Fruit fly (Drosophila melanogaster) whole organism, embryonic: ENCODE data around the gene CG9920.

Experiments used
- BtbVII ChIP-seq: fragments of 200-800 bp; sonication (Bioruptor generic); optimal IDR thresholded peaks from 3 replicates; lab custom pipeline; 2017; ENCODE audit warnings: missing biosample characterization, mild to moderate bottlenecking, missing genetic modification characterization
- CG10565 ChIP-seq: fragments of 200-800 bp; sonication (Bioruptor generic); optimal IDR thresholded peaks from 3 replicates; lab custom pipeline; 2016; ENCODE audit warnings: missing biosample characterization, mild to moderate bottlenecking, missing genetic modification characterization
- CG11247 ChIP-seq: fragments of 200-800 bp; sonication (Bioruptor generic); IDR thresholded peaks from 2 replicates; pipeline ENCODE4 v1.3.6; 2022; ENCODE audit warnings: missing biosample characterization, missing genetic modification characterization
- CG11456 ChIP-seq: fragments of 200-800 bp; sonication (Bioruptor generic); IDR thresholded peaks from 3 replicates; pipeline ENCODE4 v1.3.6; 2022; ENCODE audit warnings: missing biosample characterization, missing genetic modification characterization
- CG11695 ChIP-seq: fragments of 200-800 bp; sonication (Bioruptor generic); IDR thresholded peaks from 3 replicates; pipeline ENCODE4 v1.3.6; 2022; ENCODE audit warnings: missing biosample characterization, missing genetic modification characterization
- CG12219 ChIP-seq: fragments of 200-800 bp; sonication (Bioruptor generic); optimal IDR thresholded peaks from 3 replicates; lab custom pipeline; 2018; ENCODE audit warnings: missing biosample characterization, mild to moderate bottlenecking, missing genetic modification characterization
- CG12299 ChIP-seq: fragments of 200-800 bp; sonication (Bioruptor generic); optimal IDR thresholded peaks from 2 replicates; lab custom pipeline; 2018; ENCODE audit warnings: missing biosample characterization, mild to moderate bottlenecking, missing genetic modification characterization
- CG12744 ChIP-seq: fragments of 200-800 bp; sonication (Bioruptor generic); optimal IDR thresholded peaks from 2 replicates; lab custom pipeline; 2016; ENCODE audit warnings: missing biosample characterization, missing genetic modification characterization
- CG13775 ChIP-seq: fragments of 200-800 bp; sonication (Bioruptor generic); optimal IDR thresholded peaks from 3 replicates; lab custom pipeline; 2017; ENCODE audit warnings: missing biosample characterization, mild to moderate bottlenecking, missing genetic modification characterization
- CG15011 ChIP-seq: fragments of 200-800 bp; sonication (Bioruptor generic); optimal IDR thresholded peaks from 3 replicates; lab custom pipeline; 2018; ENCODE audit warnings: missing biosample characterization, mild to moderate bottlenecking, missing genetic modification characterization
- CG16815 ChIP-seq: fragments of 200-800 bp; sonication (Bioruptor generic); optimal IDR thresholded peaks from 3 replicates; lab custom pipeline; 2017; ENCODE audit warnings: missing biosample characterization, mild to moderate bottlenecking, missing genetic modification characterization
- CG17186 ChIP-seq: fragments of 200-800 bp; sonication (Bioruptor generic); optimal IDR thresholded peaks from 3 replicates; lab custom pipeline; 2017; ENCODE audit warnings: missing biosample characterization, missing genetic modification reagents, missing genetic modification characterization
- CG17802 ChIP-seq: fragments of 200-800 bp; sonication (Bioruptor generic); optimal IDR thresholded peaks from 2 replicates; lab custom pipeline; 2018; ENCODE audit warnings: missing biosample characterization, mild to moderate bottlenecking, missing genetic modification characterization, moderate library complexity
- CG1792 ChIP-seq: fragments of 200-800 bp; sonication (Bioruptor generic); optimal IDR thresholded peaks from 2 replicates; lab custom pipeline; 2016; ENCODE audit warnings: missing biosample characterization, missing genetic modification characterization
- CG18619 ChIP-seq: fragments of 200-800 bp; sonication (Bioruptor generic); optimal IDR thresholded peaks from 3 replicates; lab custom pipeline; 2017; ENCODE audit warnings: missing biosample characterization, mild to moderate bottlenecking, missing genetic modification characterization
- CG2199 ChIP-seq: fragments of 200-800 bp; sonication (Bioruptor generic); IDR thresholded peaks from 3 replicates; pipeline ENCODE4 v1.3.6; 2022; ENCODE audit warnings: missing biosample characterization, missing genetic modification characterization
- CG2678 ChIP-seq: fragments of 200-800 bp; sonication (Bioruptor generic); optimal IDR thresholded peaks from 3 replicates; lab custom pipeline; 2019; ENCODE audit warnings: missing biosample characterization, mild to moderate bottlenecking, missing genetic modification characterization, moderate library complexity
- CG3995 ChIP-seq: fragments of 200-800 bp; sonication (Bioruptor generic); optimal IDR thresholded peaks from 3 replicates; lab custom pipeline; 2016; ENCODE audit warnings: missing biosample characterization, missing genetic modification characterization
- CG5245 ChIP-seq: fragments of 200-800 bp; sonication (Bioruptor generic); optimal IDR thresholded peaks from 3 replicates; lab custom pipeline; 2016; ENCODE audit warnings: missing biosample characterization, missing genetic modification characterization
- CG6175 ChIP-seq: fragments of 200-800 bp; sonication (Bioruptor generic); IDR thresholded peaks from 3 replicates; pipeline ENCODE4 v1.3.6; 2022; ENCODE audit warnings: missing biosample characterization, missing genetic modification characterization
- CG7357 ChIP-seq: fragments of 200-800 bp; sonication (Bioruptor generic); IDR thresholded peaks from 3 replicates; pipeline ENCODE4 v1.3.6; 2022; ENCODE audit warnings: missing biosample characterization, missing genetic modification characterization
- CG8290 ChIP-seq, 3 experiments: fragments of 200-800 bp; sonication (Bioruptor generic); optimal IDR thresholded peaks; 2 replicates each; lab custom pipeline; 2016 to 2019; ENCODE audit warnings: missing biosample characterization in 3 of 3, missing genetic modification characterization in 3 of 3, mild to moderate bottlenecking in 2 of 3, moderate library complexity in 1 of 3
- CTCF ChIP-seq: fragments of 200-800 bp; sonication (Bioruptor generic); optimal IDR thresholded peaks from 2 replicates; lab custom pipeline; 2017; ENCODE audit warnings: missing biosample characterization, mild to moderate bottlenecking, missing genetic modification characterization, moderate library complexity
- Dip2 ChIP-seq: fragments of 200-800 bp; sonication (Bioruptor generic); IDR thresholded peaks from 2 replicates; pipeline ENCODE4 v1.3.6; 2022; ENCODE audit warnings: missing biosample characterization, missing genetic modification characterization
- Gsc ChIP-seq: fragments of 200-800 bp; sonication (Bioruptor generic); IDR thresholded peaks from 2 replicates; pipeline ENCODE4 v1.3.6; 2022; ENCODE audit warnings: missing biosample characterization, missing genetic modification characterization
- H15 ChIP-seq: fragments of 200-800 bp; sonication (Bioruptor generic); IDR thresholded peaks from 3 replicates; pipeline ENCODE4 v1.3.6; 2022; ENCODE audit warnings: missing biosample characterization, missing genetic modification characterization
- HLH3B ChIP-seq: fragments of 200-800 bp; sonication (Bioruptor generic); IDR thresholded peaks from 2 replicates; pipeline ENCODE4 v1.3.6; 2022; ENCODE audit warnings: missing biosample characterization, missing genetic modification characterization
- Hr3 ChIP-seq: fragments of 200-800 bp; sonication (Bioruptor generic); optimal IDR thresholded peaks from 3 replicates; lab custom pipeline; 2016; ENCODE audit warnings: missing biosample characterization, missing genetic modification characterization
- MBD-R2 ChIP-seq: fragments of 200-800 bp; sonication (Bioruptor generic); IDR thresholded peaks from 2 replicates; pipeline ENCODE4 v1.3.6; 2022; ENCODE audit warnings: missing biosample characterization, missing genetic modification characterization
- MESR4 ChIP-seq: fragments of 200-800 bp; sonication (Bioruptor generic); optimal IDR thresholded peaks from 2 replicates; lab custom pipeline; 2018; ENCODE audit warnings: missing biosample characterization, mild to moderate bottlenecking, missing genetic modification characterization, moderate library complexity
- Nf-YA ChIP-seq: fragments of 200-800 bp; sonication (Bioruptor generic); IDR thresholded peaks from 2 replicates; pipeline ENCODE4 v1.3.6; 2022; ENCODE audit warnings: missing biosample characterization, missing genetic modification characterization
- Oli ChIP-seq: fragments of 200-800 bp; sonication (Bioruptor generic); optimal IDR thresholded peaks from 2 replicates; lab custom pipeline; 2018; ENCODE audit warnings: missing biosample characterization, mild to moderate bottlenecking, missing genetic modification characterization, moderate library complexity
- Ravus ChIP-seq: fragments of 200-800 bp; sonication (Bioruptor generic); IDR thresholded peaks from 2 replicates; pipeline ENCODE4 v1.3.6; 2022; ENCODE audit warnings: missing biosample characterization, missing genetic modification characterization
- Six4 ChIP-seq: fragments of 200-800 bp; sonication (Bioruptor generic); optimal IDR thresholded peaks from 2 replicates; lab custom pipeline; 2016; ENCODE audit warnings: missing biosample characterization, missing genetic modification characterization
- Xrp1 ChIP-seq: fragments of 200-800 bp; sonication (Bioruptor generic); IDR thresholded peaks from 2 replicates; pipeline ENCODE4 v1.3.6; 2022; ENCODE audit warnings: missing biosample characterization, missing genetic modification characterization
- YL-1 ChIP-seq: fragments of 200-800 bp; sonication (Bioruptor generic); optimal IDR thresholded peaks from 3 replicates; lab custom pipeline; 2017; ENCODE audit warnings: missing biosample characterization, mild to moderate bottlenecking, missing genetic modification characterization
- al ChIP-seq: fragments of 200-800 bp; sonication (Bioruptor generic); IDR thresholded peaks from 2 replicates; pipeline ENCODE4 v1.3.6; 2022; ENCODE audit warnings: missing biosample characterization, missing genetic modification characterization
- crol ChIP-seq: fragments of 200-800 bp; sonication (Bioruptor generic); IDR thresholded peaks from 2 replicates; pipeline ENCODE4 v1.3.6; 2022; ENCODE audit warnings: missing biosample characterization, missing genetic modification characterization
- da ChIP-seq: fragments of 200-800 bp; sonication (Bioruptor generic); optimal IDR thresholded peaks from 2 replicates; lab custom pipeline; 2016; ENCODE audit warnings: missing biosample characterization, missing genetic modification characterization
- dm ChIP-seq: fragments of 200-800 bp; sonication (Bioruptor generic); optimal IDR thresholded peaks from 3 replicates; lab custom pipeline; 2016; ENCODE audit warnings: missing biosample characterization, missing genetic modification characterization
- ind ChIP-seq: fragments of 200-800 bp; sonication (Bioruptor generic); optimal IDR thresholded peaks from 3 replicates; lab custom pipeline; 2016; ENCODE audit warnings: missing biosample characterization, missing genetic modification characterization
- kay ChIP-seq: fragments of 200-800 bp; sonication (Bioruptor generic); optimal IDR thresholded peaks from 2 replicates; lab custom pipeline; 2016; ENCODE audit warnings: missing biosample characterization, missing genetic modification characterization
- klu ChIP-seq: fragments of 200-800 bp; sonication (Bioruptor generic); IDR thresholded peaks from 2 replicates; pipeline ENCODE4 v1.3.6; 2022; ENCODE audit warnings: missing biosample characterization, missing genetic modification characterization
- knrl ChIP-seq: fragments of 200-800 bp; sonication (Bioruptor generic); IDR thresholded peaks from 3 replicates; pipeline ENCODE4 v1.3.6; 2022; ENCODE audit warnings: missing biosample characterization, missing genetic modification characterization; ENCODE audit not compliant: partially characterized antibody
- peb ChIP-seq: fragments of 200-800 bp; sonication (Bioruptor generic); IDR thresholded peaks from 2 replicates; pipeline ENCODE4 v1.3.6; 2022; ENCODE audit warnings: missing biosample characterization, missing genetic modification characterization
- pita ChIP-seq: fragments of 200-800 bp; sonication (Bioruptor generic); optimal IDR thresholded peaks from 2 replicates; lab custom pipeline; 2017; ENCODE audit warnings: missing biosample characterization, mild to moderate bottlenecking, missing genetic modification characterization
- salm ChIP-seq: fragments of 200-800 bp; sonication (Bioruptor generic); optimal IDR thresholded peaks from 2 replicates; lab custom pipeline; 2018; ENCODE audit warnings: missing biosample characterization, mild to moderate bottlenecking, missing genetic modification characterization
- sna ChIP-seq: fragments of 200-800 bp; sonication (Bioruptor generic); IDR thresholded peaks from 2 replicates; pipeline ENCODE4 v1.3.6; 2022; ENCODE audit warnings: missing biosample characterization, missing genetic modification characterization; ENCODE audit not compliant: partially characterized antibody
- sqz ChIP-seq: fragments of 200-800 bp; sonication (Bioruptor generic); optimal IDR thresholded peaks from 3 replicates; lab custom pipeline; 2018; ENCODE audit warnings: missing biosample characterization, mild to moderate bottlenecking, missing genetic modification characterization
- zf30C ChIP-seq: fragments of 200-800 bp; sonication (Bioruptor generic); optimal IDR thresholded peaks from 3 replicates; lab custom pipeline; 2018; ENCODE audit warnings: missing biosample characterization, mild to moderate bottlenecking, missing genetic modification characterization
- zfh2 ChIP-seq: fragments of 200-800 bp; sonication (Bioruptor generic); optimal IDR thresholded peaks from 2 replicates; lab custom pipeline; 2016; ENCODE audit warnings: missing biosample characterization, missing genetic modification characterization

The CG9920 gene

DNA sequence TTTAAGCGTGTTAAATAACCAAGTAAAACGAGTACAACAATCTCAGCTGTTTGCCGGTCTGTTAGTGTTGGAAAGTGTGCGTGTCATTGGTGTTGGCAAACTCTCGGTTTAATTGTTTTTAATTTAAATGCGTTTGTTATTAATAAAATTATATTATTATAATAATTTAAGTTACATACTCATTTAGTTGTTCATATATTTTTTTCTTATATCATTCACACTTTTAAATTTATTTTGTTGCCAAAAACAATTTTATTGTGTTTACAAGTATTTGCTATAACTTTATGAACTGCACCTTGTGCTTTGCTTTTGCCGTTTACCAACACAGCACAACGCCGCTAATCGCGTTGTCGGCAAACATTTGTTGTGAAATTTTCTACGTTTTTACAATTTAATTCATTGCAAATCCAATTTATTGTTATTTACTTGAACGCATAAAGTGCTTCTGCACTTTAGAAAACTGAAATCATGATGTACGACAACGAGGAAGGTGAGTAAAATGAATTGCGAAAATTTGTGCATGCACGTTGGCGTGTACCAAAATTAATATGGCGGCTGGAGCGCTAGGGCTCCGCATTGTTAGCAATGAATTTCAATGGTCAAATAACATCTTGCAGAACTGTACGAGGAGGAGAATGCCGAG, 27.7 kb upstream of the CG9920 start, which contains the start of the genes 140up and Polr2B (continued):
- peak; percentile 82 for TF ChIP-seq CG7357
- TF ChIP-seq sqz (GFP tag; lab: Kevin White, UChicago) = peak; percentile 80
- TF ChIP-seq Oli (tag; lab: Kevin White, UChicago) = peak; percentile 92
- peak; percentile 1 for TF ChIP-seq zf30C (GFP tag; lab: Kevin White, UChicago)
- TF ChIP-seq BtbVII (GFP tag; lab: Kevin White, UChicago) = peak; percentile 88
- TF ChIP-seq CG11247 = peak; percentile 91
- TF ChIP-seq CG12744 (GFP tag; lab: Kevin White, UChicago) = peak; percentile 55
- TF ChIP-seq salm (tag; lab: Kevin White, UChicago) = peak; percentile 78
- no peak for TF ChIP-seq CG2199 (GFP tag; lab: Robert Waterston, UW)
- peak; percentile 47 for TF ChIP-seq CG1792 (GFP tag; lab: Kevin White, UChicago)
- TF ChIP-seq peb (GFP tag; lab: Robert Waterston, UW) = peak; percentile 81
- peak; percentile 94 for TF ChIP-seq CG2678 (tag; lab: Kevin White, UChicago)
- TF ChIP-seq CG11695 = peak; percentile 100
- peak; percentile 20 for TF ChIP-seq CTCF
- peak; percentile 84 for TF ChIP-seq CG15011 (GFP tag; lab: Kevin White, UChicago)
- peak; percentile 86; the same call in 2 of the 3 replicates for TF ChIP-seq H15 (GFP tag; lab: Robert Waterston, UW)
- peak; percentile 97 for TF ChIP-seq Xrp1 (GFP tag; lab: Robert Waterston, UW)
- TF ChIP-seq CG18619 (GFP tag; lab: Kevin White, UChicago) = peak; percentile 91
- peak; percentile 90 for TF ChIP-seq al (GFP tag; lab: Robert Waterston, UW)
- no peak for TF ChIP-seq sna (GFP tag; lab: Robert Waterston, UW)
- peak; percentile 64 for TF ChIP-seq crol
- peak; percentile 88 for TF ChIP-seq zfh2 (GFP tag; lab: Kevin White, UChicago)
- peak; percentile 91 for TF ChIP-seq MESR4 (GFP tag; lab: Kevin White, UChicago)
- TF ChIP-seq kay = peak; percentile 87
- TF ChIP-seq CG6175 = peak; percentile 85
- peak; percentile 97 for TF ChIP-seq Hr3 (GFP tag; lab: Kevin White, UChicago)
- TF ChIP-seq Gsc (GFP tag; lab: Robert Waterston, UW) = peak; percentile 53; the same call in 1 of the 2 replicates
- TF ChIP-seq dm (GFP tag; lab: Kevin White, UChicago) = peak; percentile 18
- TF ChIP-seq HLH3B (GFP tag; lab: Robert Waterston, UW) = peak; percentile 90
- TF ChIP-seq Ravus = peak; percentile 80
- peak; percentile 87 for TF ChIP-seq CG8290 (GFP tag; optimal IDR thresholded peaks at IDR 0.05; lab: Kevin White, UChicago)
- peak in 1 of 2 experiments; percentile 68 for TF ChIP-seq CG8290 (tag; optimal IDR thresholded peaks at IDR 0.05; lab: Kevin White, UChicago)
- TF ChIP-seq CG5245 (GFP tag; lab: Kevin White, UChicago) = peak; percentile 83
- TF ChIP-seq CG11456 = peak; percentile 94
- TF ChIP-seq knrl (GFP tag; lab: Robert Waterston, UW) = no peak; the same call in 2 of the 3 replicates
- peak; percentile 86 for TF ChIP-seq CG12299 (tag; lab: Kevin White, UChicago)
- TF ChIP-seq Dip2 (GFP tag; lab: Robert Waterston, UW) = peak; percentile 44; the same call in 1 of the 2 replicates
- peak; percentile 49 for TF ChIP-seq da
- TF ChIP-seq CG13775 (GFP tag; lab: Kevin White, UChicago) = peak; percentile 95
- TF ChIP-seq pita (GFP tag; lab: Kevin White, UChicago) = no peak
- peak; percentile 12 for TF ChIP-seq CG17186
- peak; percentile 91; the same call in 1 of the 2 replicates for TF ChIP-seq MBD-R2 (GFP tag; lab: Robert Waterston, UW)
- TF ChIP-seq YL-1 (GFP tag; lab: Kevin White, UChicago) = peak; percentile 88
- TF ChIP-seq ind (GFP tag; lab: Kevin White, UChicago) = peak; percentile 96
- TF ChIP-seq CG3995 (GFP tag; lab: Kevin White, UChicago) = peak; percentile 48
- TF ChIP-seq CG17802 (tag; lab: Kevin White, UChicago) = peak; percentile 76
- peak; percentile 57 for TF ChIP-seq CG12219 (GFP tag; lab: Kevin White, UChicago)
- TF ChIP-seq CG10565 (GFP tag; lab: Kevin White, UChicago) = peak; percentile 56
- peak; percentile 95 for TF ChIP-seq klu
- peak; percentile 91 for TF ChIP-seq CG16815 (GFP tag; lab: Kevin White, UChicago)
- peak; percentile 89 for TF ChIP-seq Six4 (GFP tag; lab: Kevin White, UChicago)
- peak; percentile 79 for TF ChIP-seq Nf-YA (GFP tag; lab: Robert Waterston, UW)
